Fruit fly (Drosophila melanogaster) whole organism, larva: ENCODE measurements around the gene Zpr1.

Experiments used
- noc ChIP-seq: fragments of 200-800 bp; sonication (Bioruptor generic); optimal IDR thresholded peaks from 3 replicates; lab custom pipeline; 2019; ENCODE audit warnings: missing biosample characterization, mild to moderate bottlenecking, missing genetic modification characterization, moderate library complexity

Gene Zpr1

dm6 chrX:9161912-9162311, at the start of gene Zpr1, which contains the start of gene CG44532:
Zpr1 (minus strand) TSS chrX:9162090.
CG44532 (plus strand) TSS chrX:9162092.
- TF ChIP-seq noc (tag; lab: Kevin White, UChicago): no peak

dm6 chrX:9210787-9211186, 48.9 kb upstream of the Zpr1 start, which contains the start of gene SmydA-9:
SmydA-9 (minus strand) TSS chrX:9210887.
- no peak for TF ChIP-seq noc (tag; lab: Kevin White, UChicago)

dm6 chrX:9201866-9202681, 40.2 kb upstream of the Zpr1 start:
- peak; percentile 91 for TF ChIP-seq noc (tag; lab: Kevin White, UChicago)

- no peak for TF ChIP-seq noc (tag; lab: Kevin White, UChicago)
Measured at dm6 chrX:9201080-9201479, 39.2 kb upstream of the Zpr1 start.

- TF ChIP-seq noc (tag; lab: Kevin White, UChicago): no peak
Measured at dm6 chrX:9200234-9200633, 38.3 kb upstream of the Zpr1 start.

dm6 chrX:9196362-9196761, 34.5 kb upstream of the Zpr1 start, which contains the start of gene CG12118:
CG12118 (minus strand) TSS chrX:9196414.
- peak; percentile 68 for TF ChIP-seq noc (tag; lab: Kevin White, UChicago)

- TF ChIP-seq noc (tag; lab: Kevin White, UChicago): no peak
Measured at dm6 chrX:9195311-9195710, 33.4 kb upstream of the Zpr1 start.

dm6 chrX:9193604-9194003, 31.7 kb upstream of the Zpr1 start, which contains the start of gene CG12106:
CG12106 (plus strand) TSS chrX:9193898.
- peak; percentile 30 for TF ChIP-seq noc (tag; lab: Kevin White, UChicago)

- TF ChIP-seq noc (tag; lab: Kevin White, UChicago): no peak
Measured at dm6 chrX:9192429-9192828, 30.5 kb upstream of the Zpr1 start, which contains the start of gene CG12056. CG12056 (plus strand) TSS chrX:9192669.

- TF ChIP-seq noc (tag; lab: Kevin White, UChicago): no peak
Measured at dm6 chrX:9191357-9191756, 29.5 kb upstream of the Zpr1 start, which contains the start of gene CG12057. CG12057 (plus strand) TSS chrX:9191657.

- TF ChIP-seq noc (tag; lab: Kevin White, UChicago): no peak
Measured at dm6 chrX:9190555-9191184, 28.8 kb upstream of the Zpr1 start, which contains the start of gene CG12115. CG12115 (minus strand) TSS chrX:9190605.

- no peak for TF ChIP-seq noc (tag; lab: Kevin White, UChicago)
Measured at dm6 chrX:9187429-9187828, 25.5 kb upstream of the Zpr1 start.

- TF ChIP-seq noc (tag; lab: Kevin White, UChicago): no peak
Measured at dm6 chrX:9168273-9168672, 6.4 kb upstream of the Zpr1 start.

- TF ChIP-seq noc (tag; lab: Kevin White, UChicago): no peak
Measured at dm6 chrX:9164510-9165506, 2.9 kb upstream of the Zpr1 start.
